Fruit fly (Drosophila melanogaster): ENCODE measurements around the gene Sr-CIV.

Gene Sr-CIV

dm6 chr2L:3543062-3543461 is 19.2 kb upstream of the Sr-CIV start (continued):
- TF ChIP-seq prd (optimal IDR thresholded peaks at IDR 0.05) (no peak), prd (GFP tag; IDR thresholded peaks at IDR 0.05) (peak; percentile 32; the same call in 1 of the 3 replicates), CG17328 (GFP tag; IDR thresholded peaks at IDR 0.05) (0 out of 2 replicates have a peak, but pooled peaks have one; percentile 6), CG2712 (tag; optimal IDR thresholded peaks at IDR 0.05) (peak; percentile 53), CG15479 (GFP tag; optimal IDR thresholded peaks at IDR 0.05) (no peak), gcm2 (GFP tag; optimal IDR thresholded peaks at IDR 0.05) (no peak), CG17568 (GFP tag; optimal IDR thresholded peaks at IDR 0.05) (no peak), CG15696 (tag; optimal IDR thresholded peaks at IDR 0.05) (no peak), Dad (GFP tag; optimal IDR thresholded peaks at IDR 0.05) (no peak), twi (tag; optimal IDR thresholded peaks at IDR 0.05) (no peak), CG30020 (tag; optimal IDR thresholded peaks at IDR 0.05) (no peak), eve (GFP tag; optimal IDR thresholded peaks at IDR 0.05) (no peak), slou (GFP tag; optimal IDR thresholded peaks at IDR 0.05) (no peak), Ssrp (tag; optimal IDR thresholded peaks at IDR 0.05) (no peak), run (tag; optimal IDR thresholded peaks at IDR 0.05) (no peak), corto (GFP tag; optimal IDR thresholded peaks at IDR 0.05) (no peak), Myb (GFP tag; optimal IDR thresholded peaks at IDR 0.05) (no peak), lola (GFP tag; optimal IDR thresholded peaks at IDR 0.05) (peak in 1 of 3 experiments; percentile 28), CG18262 (tag; optimal IDR thresholded peaks at IDR 0.05) (peak; percentile 40), eyg (GFP tag; optimal IDR thresholded peaks at IDR 0.05) (no peak), CG3726 (GFP tag; IDR thresholded peaks at IDR 0.05) (no peak), CG14710 (tag; optimal IDR thresholded peaks at IDR 0.05) (peak; percentile 16), chinmo (GFP tag; IDR thresholded peaks at IDR 0.05; ENCODE audit: partially characterized antibody) (no peak), fd102C (GFP tag; optimal IDR thresholded peaks at IDR 0.05) (no peak), Scr (GFP tag; IDR thresholded peaks at IDR 0.05; ENCODE audit: partially characterized antibody) (no peak), CG4854 (GFP tag; optimal IDR thresholded peaks at IDR 0.05) (no peak), stc (GFP tag; IDR thresholded peaks at IDR 0.05) (no peak), CG42726 (GFP tag; IDR thresholded peaks at IDR 0.05; ENCODE audit: partially characterized antibody) (no peak), tap (tag; optimal IDR thresholded peaks at IDR 0.05) (no peak), CG9727 (GFP tag; optimal IDR thresholded peaks at IDR 0.05) (peak; percentile 3), Taf1 (GFP tag; IDR thresholded peaks at IDR 0.05) (no peak), zf30C (GFP tag; optimal IDR thresholded peaks at IDR 0.05) (peak; percentile 34), dmrt11E (tag; optimal IDR thresholded peaks at IDR 0.05) (peak; percentile 45), Doc3 (GFP tag; IDR thresholded peaks at IDR 0.05; ENCODE audit: partially characterized antibody) (no peak), HLH3B (GFP tag; IDR thresholded peaks at IDR 0.05) (no peak), Lim3 (GFP tag; IDR thresholded peaks at IDR 0.05) (no peak), CG16815 (GFP tag; optimal IDR thresholded peaks at IDR 0.05) (no peak), cas (GFP tag; IDR thresholded peaks at IDR 0.05) (no peak), exex (tag; optimal IDR thresholded peaks at IDR 0.05) (no peak), CG13775 (GFP tag; optimal IDR thresholded peaks at IDR 0.05) (no peak), croc (GFP tag; conservative IDR thresholded peaks at IDR 0.05) (peak; percentile 30; the same call in 1 of the 3 replicates), CG12071 (GFP tag; optimal IDR thresholded peaks at IDR 0.05) (no peak), CG4282 (GFP tag; optimal IDR thresholded peaks at IDR 0.05) (no peak), Tbp (GFP tag; optimal IDR thresholded peaks at IDR 0.05) (no peak), Hmr (GFP tag; optimal IDR thresholded peaks at IDR 0.05) (no peak), pnt (GFP tag; optimal IDR thresholded peaks at IDR 0.05) (no peak), pho (GFP tag; optimal IDR thresholded peaks at IDR 0.05) (no peak), CG2116 (GFP tag; optimal IDR thresholded peaks at IDR 0.05) (no peak), crc (GFP tag; optimal IDR thresholded peaks at IDR 0.05) (no peak)

All from whole organism, embryonic.